Worm (Caenorhabditis elegans) whole organism, early embryonic: ENCODE data around the gene srh-122.

Experiments
- aly-1 ChIP-seq: sonication (generic microtip); optimal IDR thresholded peaks from 2 replicates; lab custom pipeline; 2016; ENCODE audit warnings: missing genetic modification characterization, missing compliant biosample characterization
- ama-1 ChIP-seq: fragments of 150-350 bp; optimal IDR thresholded peaks from 2 replicates; lab custom pipeline; 2014
- ceh-36 ChIP-seq: sonication (generic microtip); optimal IDR thresholded peaks from 2 replicates; lab custom pipeline; 2016; ENCODE audit warnings: missing genetic modification characterization, inconsistent platforms, missing compliant biosample characterization
- flt-1 ChIP-seq: fragments of 200-800 bp; sonication (Bioruptor generic); IDR thresholded peaks from 2 replicates; pipeline ENCODE4 v1.3.6; 2022; ENCODE audit warnings: missing genetic modification characterization, missing compliant biosample characterization
- hmbx-1 ChIP-seq: sonication (generic microtip); optimal IDR thresholded peaks from 2 replicates; lab custom pipeline; 2016; ENCODE audit warnings: mild to moderate bottlenecking, missing genetic modification characterization, missing compliant biosample characterization
- hmg-4 ChIP-seq: fragments of 200-800 bp; sonication (Bioruptor generic); optimal IDR thresholded peaks from 2 replicates; lab custom pipeline; 2018; ENCODE audit warnings: mild to moderate bottlenecking, missing genetic modification characterization, missing compliant biosample characterization
- sea-1 ChIP-seq: fragments of 200-800 bp; sonication (Bioruptor generic); conservative IDR thresholded peaks from 2 replicates; pipeline ENCODE4 v1.3.6; 2022; ENCODE audit warnings: missing genetic modification characterization, missing compliant biosample characterization

DNA sequence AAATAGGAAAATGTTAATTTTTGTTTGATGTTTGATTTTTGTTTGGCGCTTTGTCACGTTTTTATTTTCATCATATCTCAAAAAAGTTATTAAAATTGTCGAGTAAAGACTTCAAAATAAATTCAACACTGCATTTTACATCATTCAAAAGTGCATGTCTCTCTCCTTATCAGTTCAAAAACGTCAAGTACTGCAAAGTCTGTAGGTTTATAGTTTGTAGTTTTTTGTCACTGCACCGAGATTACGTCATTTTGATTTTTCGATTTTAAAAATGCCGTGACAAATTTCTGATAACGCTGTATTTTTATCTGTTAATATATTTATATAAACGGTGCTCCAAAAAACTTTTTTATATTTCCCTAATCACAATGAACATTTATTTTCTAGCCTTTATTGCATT, 23.2 kb downstream of the srh-122 start, which contains the start of gene C29F3.7:
- TF ChIP-seq flt-1 (GFP tag; lab: Robert Waterston, UW) = no peak
- TF ChIP-seq ama-1 (lab: Kevin White, UChicago) = no peak
- no peak for TF ChIP-seq aly-1
- no peak for TF ChIP-seq sea-1 (GFP tag; lab: Robert Waterston, UW)
- TF ChIP-seq ceh-36 (tag; lab: Kevin White, UChicago) = no peak
- TF ChIP-seq hmbx-1 = no peak
- TF ChIP-seq hmg-4 (GFP tag; lab: Kevin White, UChicago) = no peak
